Worm (Caenorhabditis elegans): ENCODE data around the gene vav-1.

Gene vav-1

DNA sequence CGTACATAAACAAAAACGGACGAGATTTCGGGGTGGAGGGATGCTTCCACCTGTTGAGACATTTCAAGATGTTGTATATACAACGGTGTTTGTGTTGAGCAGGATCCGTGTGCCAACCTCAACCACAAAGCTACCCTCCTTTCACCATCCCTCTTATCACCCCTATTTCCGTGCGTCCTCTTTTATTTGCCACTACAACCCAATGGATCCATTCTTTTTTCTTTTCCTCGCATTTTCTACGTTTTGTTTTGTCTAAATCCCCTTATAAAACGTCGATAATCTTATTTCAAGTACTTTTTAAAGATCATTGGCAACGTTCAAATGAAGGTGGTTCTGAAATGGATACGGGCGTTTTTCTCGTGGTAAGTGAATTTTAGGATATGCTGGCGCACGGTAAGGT lies 11.3 kb upstream of the vav-1 start, which contains the start of gene gpa-12:
Gene gpa-12 (plus strand): TSS at position 301 of the 400 bp plus-strand sequence.
- no peak for TF ChIP-seq unc-130 (GFP tag; optimal IDR thresholded peaks at IDR 0.05)
- no peak for TF ChIP-seq dox-1 (GFP tag; IDR thresholded peaks at IDR 0.05)
- TF ChIP-seq cebp-2 (GFP tag; IDR thresholded peaks at IDR 0.05), result no peak
- TF ChIP-seq F23B12.7 (tag; optimal IDR thresholded peaks at IDR 0.05; ENCODE audit: insufficient read depth), result no peak
- TF ChIP-seq mxl-1 (tag; optimal IDR thresholded peaks at IDR 0.05), result no peak
- no peak for TF ChIP-seq hsf-1 (GFP tag; IDR thresholded peaks at IDR 0.05)
- TF ChIP-seq tlf-1 (GFP tag; optimal IDR thresholded peaks at IDR 0.05), result no peak
- TF ChIP-seq K12H6.12 (tag; optimal IDR thresholded peaks at IDR 0.05), result no peak
- no peak for TF ChIP-seq C17E4.6 (GFP tag; IDR thresholded peaks at IDR 0.05)
- no peak for TF ChIP-seq dpl-1 (GFP tag; optimal IDR thresholded peaks at IDR 0.05)
- TF ChIP-seq B0035.1 (tag; optimal IDR thresholded peaks at IDR 0.05), result no peak
- TF ChIP-seq hmg-20 (GFP tag; IDR thresholded peaks at IDR 0.05), result no peak
- TF ChIP-seq F57A8.1 (GFP tag; optimal IDR thresholded peaks at IDR 0.05), result no peak
- TF ChIP-seq ztf-22 (GFP tag; optimal IDR thresholded peaks at IDR 0.05), result no peak

DNA sequence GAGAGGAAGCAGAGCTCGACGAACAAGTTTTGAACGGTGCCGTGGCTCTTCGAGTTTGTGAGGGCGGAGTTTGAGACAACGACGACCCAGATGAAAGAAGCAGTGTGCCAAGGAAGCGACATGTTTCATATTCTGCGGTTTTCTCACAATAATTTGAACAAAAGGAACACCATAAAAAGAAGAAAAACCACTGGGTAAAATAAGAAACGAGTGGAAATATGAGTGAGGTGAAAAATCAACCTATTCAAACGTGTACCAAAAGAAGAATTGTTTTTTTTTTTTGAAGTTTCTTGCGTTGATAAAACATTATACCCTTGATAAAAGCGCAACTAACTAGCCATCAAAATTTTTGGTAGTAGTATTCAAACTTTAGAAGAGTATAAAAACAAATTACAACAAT lies 10.2 kb upstream of the vav-1 start, which contains the start of gene lgc-4:
Gene lgc-4 (minus strand): TSS at position 101 of the 400 bp plus-strand sequence.
- TF ChIP-seq snpc-1.3 (tag; optimal IDR thresholded peaks at IDR 0.05; ENCODE audit: insufficient read depth), result no peak
- no peak for TF ChIP-seq lin-26 (GFP tag; IDR thresholded peaks at IDR 0.05)
- TF ChIP-seq nhr-179 (tag; optimal IDR thresholded peaks at IDR 0.05), result no peak
- no peak for TF ChIP-seq ets-4 (GFP tag; optimal IDR thresholded peaks at IDR 0.05)
- no peak for TF ChIP-seq bed-1 (GFP tag; IDR thresholded peaks at IDR 0.05)
- TF ChIP-seq lin-35 (GFP tag; optimal IDR thresholded peaks at IDR 0.05), result no peak
- no peak for TF ChIP-seq xnd-1 (tag; optimal IDR thresholded peaks at IDR 0.05)
- no peak for TF ChIP-seq F23B12.7 (tag; optimal IDR thresholded peaks at IDR 0.05; ENCODE audit: insufficient read depth)

DNA sequence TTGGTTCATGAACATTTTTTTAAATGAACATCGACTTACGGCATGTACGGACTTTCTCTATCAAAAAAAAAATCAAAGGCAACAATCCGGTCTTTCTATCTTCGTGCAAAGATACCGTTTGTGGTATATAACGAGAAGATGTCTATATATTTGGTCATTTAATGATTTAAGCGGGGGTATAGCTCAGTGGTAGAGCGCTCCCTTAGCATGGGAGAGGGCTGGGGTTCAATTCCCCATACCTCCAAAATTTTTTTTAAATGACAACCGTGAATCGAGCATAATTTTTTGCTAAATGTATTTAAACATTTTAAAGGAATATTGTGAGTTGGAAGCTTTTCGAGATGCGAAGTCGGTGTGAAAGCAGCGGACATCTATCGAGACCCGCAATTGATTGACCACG lies 6.8 kb upstream of the vav-1 start:
- TF ChIP-seq F23B12.7 (tag; optimal IDR thresholded peaks at IDR 0.05; ENCODE audit: insufficient read depth) (no peak), rcor-1 (GFP tag; IDR thresholded peaks at IDR 0.05) (peak; percentile 20; the same call in 1 of the 2 replicates), ztf-3 (GFP tag; optimal IDR thresholded peaks at IDR 0.05) (no peak), madf-3 (GFP tag; IDR thresholded peaks at IDR 0.05) (no peak), fkh-3 (tag; optimal IDR thresholded peaks at IDR 0.05) (no peak), ztf-18 (tag; optimal IDR thresholded peaks at IDR 0.05) (peak; percentile 61), ccch-3 (GFP tag; optimal IDR thresholded peaks at IDR 0.05) (no peak), F22D6.2 (tag; optimal IDR thresholded peaks at IDR 0.05) (no peak), mxl-1 (tag; optimal IDR thresholded peaks at IDR 0.05) (peak; percentile 57), T07F8.4 (tag; optimal IDR thresholded peaks at IDR 0.05) (peak; percentile 58), C17E4.6 (GFP tag; IDR thresholded peaks at IDR 0.05) (no peak), ceh-40 (GFP tag; IDR thresholded peaks at IDR 0.05) (0 out of 2 replicates have a peak, but pooled peaks have one; percentile 54), egl-44 (GFP tag; IDR thresholded peaks at IDR 0.05) (peak; percentile 79), ekl-4 (GFP tag; IDR thresholded peaks at IDR 0.05) (no peak), mel-28 (tag; optimal IDR thresholded peaks at IDR 0.05; ENCODE audit: borderline replicate concordance) (no peak), bed-2 (GFP tag; IDR thresholded peaks at IDR 0.05) (no peak), dox-1 (GFP tag; IDR thresholded peaks at IDR 0.05) (no peak; the same call in 1 of the 2 replicates), him-1 (tag; optimal IDR thresholded peaks at IDR 0.05) (peak; percentile 86), attf-6 (GFP tag; IDR thresholded peaks at IDR 0.05) (peak; percentile 46; the same call in 1 of the 2 replicates), lin-54 (GFP tag; optimal IDR thresholded peaks at IDR 0.05) (no peak), nfya-1 (tag; optimal IDR thresholded peaks at IDR 0.05; ENCODE audit: borderline replicate concordance, insufficient read depth) (no peak), snpc-4 (GFP tag; optimal IDR thresholded peaks at IDR 0.05) (peak; percentile 49), snpc-4 (tag; optimal IDR thresholded peaks at IDR 0.05) (no peak), pbrm-1 (GFP tag; IDR thresholded peaks at IDR 0.05) (0 out of 2 replicates have a peak, but pooled peaks have one; percentile 53), hmg-1.2 (GFP tag; IDR thresholded peaks at IDR 0.05) (no peak), let-607 (tag; optimal IDR thresholded peaks at IDR 0.05) (peak in 1 of 2 experiments; percentile 35), ceh-100 (GFP tag; IDR thresholded peaks at IDR 0.05) (peak; percentile 59), F55B11.4 (tag; optimal IDR thresholded peaks at IDR 0.05; ENCODE audit: borderline replicate concordance, insufficient read depth) (no peak)

Measured in whole organism, young adult.